Fruit fly (Drosophila melanogaster): ENCODE measurements around the gene CG6184.

DNA sequence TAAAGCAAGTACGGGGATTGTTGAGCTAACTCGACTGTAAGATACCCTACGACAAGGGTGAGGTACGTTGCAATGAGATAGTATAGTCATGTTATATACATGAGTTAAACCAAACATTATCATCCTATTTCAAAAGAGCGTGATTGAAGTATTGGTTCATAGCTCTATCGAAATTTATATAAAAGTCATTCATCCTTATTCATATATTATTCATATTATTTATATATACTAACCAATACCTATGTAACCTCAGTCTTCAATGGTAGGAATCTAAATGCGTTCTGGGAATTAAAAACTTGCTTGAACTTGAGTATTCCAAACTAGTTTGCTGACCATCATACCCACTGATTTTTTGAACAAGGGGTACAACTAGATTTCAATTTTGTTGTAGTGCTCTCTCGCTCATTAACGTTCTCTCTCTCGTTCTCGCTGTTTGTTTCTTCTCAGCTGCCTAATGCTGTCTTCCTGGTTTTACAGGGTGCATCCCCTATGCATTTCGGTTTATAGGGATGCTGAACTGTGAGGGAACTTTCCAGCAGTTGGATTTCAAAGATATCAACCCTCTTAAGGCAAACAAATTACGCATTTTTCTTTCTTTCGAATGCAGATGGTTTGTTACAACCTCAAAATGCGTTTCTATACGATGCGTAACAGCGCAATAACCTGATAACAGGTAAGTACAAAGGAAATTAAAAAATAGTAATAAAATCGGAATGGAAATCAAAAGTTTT is 29.7 kb downstream of the CG6184 start:
- TF ChIP-seq Nf-YB (GFP tag; optimal IDR thresholded peaks at IDR 0.05) (no peak), CG4424 (GFP tag; optimal IDR thresholded peaks at IDR 0.05) (peak; percentile 36), CG12104 (GFP tag; optimal IDR thresholded peaks at IDR 0.05) (peak; percentile 5), gsb (GFP tag; IDR thresholded peaks at IDR 0.05) (0 out of 2 replicates have a peak, but pooled peaks have one; percentile 8), otp (GFP tag; IDR thresholded peaks at IDR 0.05) (no peak), BEAF-32 (GFP tag; optimal IDR thresholded peaks at IDR 0.05) (no peak)
